Fruit fly (Drosophila melanogaster) whole organism, wandering third instar larva: ENCODE data around the gene Rpn12R.

Source experiments
- Abd-B ChIP-seq: fragments of >200 bp; optimal IDR thresholded peaks from 2 replicates; lab custom pipeline; 2017; ENCODE audit warnings: missing biosample characterization, missing genetic modification characterization
- CG32264 ChIP-seq: fragments of 200-800 bp; sonication (Bioruptor generic); optimal IDR thresholded peaks from 2 replicates; lab custom pipeline; 2016; ENCODE audit warnings: missing biosample characterization, missing genetic modification characterization
- CG9705 ChIP-seq: fragments of 200-800 bp; sonication (Bioruptor generic); optimal IDR thresholded peaks from 2 replicates; lab custom pipeline; 2018; ENCODE audit warnings: missing biosample characterization, mild to moderate bottlenecking, missing genetic modification characterization
- CrebA ChIP-seq: fragments of 200-800 bp; sonication (Bioruptor generic); optimal IDR thresholded peaks from 2 replicates; lab custom pipeline; 2016; ENCODE audit warnings: missing biosample characterization, mild to moderate bottlenecking, missing genetic modification characterization, borderline replicate concordance
- Dif ChIP-seq: fragments of 200-275, 200-300 bp; sonication (Bioruptor generic); optimal IDR thresholded peaks from 2 replicates; lab custom pipeline; 2018; ENCODE audit warnings: missing biosample characterization, missing genetic modification characterization; ENCODE audit not compliant: partially characterized antibody
- GATAd ChIP-seq: sonication (Bioruptor generic); optimal IDR thresholded peaks from 2 replicates; lab custom pipeline; 2016; ENCODE audit warnings: missing biosample characterization, missing genetic modification characterization
- HLH106 ChIP-seq: fragments of 200-800 bp; optimal IDR thresholded peaks from 3 replicates; lab custom pipeline; 2019; ENCODE audit warnings: missing biosample characterization, mild to moderate bottlenecking, missing genetic modification characterization, moderate library complexity
- Hnf4 ChIP-seq: fragments of 200-800 bp; sonication (Bioruptor generic); optimal IDR thresholded peaks from 2 replicates; lab custom pipeline; 2016; ENCODE audit warnings: missing biosample characterization, mild to moderate bottlenecking, missing genetic modification characterization
- Hr78 ChIP-seq: fragments of >200 bp; optimal IDR thresholded peaks from 2 replicates; lab custom pipeline; 2017; ENCODE audit warnings: missing biosample characterization, missing genetic modification characterization
- Hr83 ChIP-seq: fragments of 200-300 bp; sonication (Bioruptor generic); optimal IDR thresholded peaks from 2 replicates; lab custom pipeline; 2016; ENCODE audit warnings: missing biosample characterization, mild to moderate bottlenecking, missing genetic modification characterization, moderate library complexity; ENCODE audit not compliant: poor library complexity, severe bottlenecking
- Jra ChIP-seq: sonication (Bioruptor generic); optimal IDR thresholded peaks from 2 replicates; lab custom pipeline; 2016; ENCODE audit warnings: missing biosample characterization, missing genetic modification characterization
- Mio ChIP-seq: sonication (Bioruptor generic); optimal IDR thresholded peaks from 2 replicates; lab custom pipeline; 2016; ENCODE audit warnings: missing biosample characterization, missing genetic modification characterization
- Myc ChIP-seq: fragments of >200 bp; optimal IDR thresholded peaks from 2 replicates; lab custom pipeline; 2017
- OdsH ChIP-seq: fragments of 200-800 bp; sonication (Bioruptor generic); optimal IDR thresholded peaks from 2 replicates; lab custom pipeline; 2016; ENCODE audit warnings: missing biosample characterization, mild to moderate bottlenecking, missing genetic modification characterization
- Sp1 ChIP-seq: fragments of 200-800 bp; sonication (Bioruptor generic); optimal IDR thresholded peaks from 3 replicates; lab custom pipeline; 2019; ENCODE audit warnings: missing biosample characterization, mild to moderate bottlenecking, missing genetic modification characterization, moderate library complexity
- Vsx2 ChIP-seq: fragments of 200-300, 225-300 bp; sonication (Bioruptor generic); optimal IDR thresholded peaks from 2 replicates; lab custom pipeline; 2018; ENCODE audit warnings: missing biosample characterization, missing genetic modification characterization; ENCODE audit not compliant: partially characterized antibody
- br ChIP-seq: fragments of 200-800 bp; sonication (Bioruptor generic); optimal IDR thresholded peaks from 2 replicates; lab custom pipeline; 2016; ENCODE audit warnings: missing biosample characterization, missing genetic modification characterization
- dl ChIP-seq, 2 experiments: fragments of 175-275, 200-275 bp in 1 of 2; fragments of 200-275 bp in 1 of 2; sonication (Bioruptor generic); optimal IDR thresholded peaks; lab custom pipeline; 2018; ENCODE audit warnings: mild to moderate bottlenecking in 2 of 2, missing biosample characterization in 2 of 2, missing genetic modification characterization in 2 of 2, moderate library complexity in 2 of 2; ENCODE audit not compliant: partially characterized antibody in 2 of 2, insufficient read depth in 1 of 2
- dmrt93B ChIP-seq: fragments of 200-800 bp; sonication (Bioruptor generic); optimal IDR thresholded peaks from 2 replicates; lab custom pipeline; 2018; ENCODE audit warnings: missing biosample characterization, mild to moderate bottlenecking, missing genetic modification characterization
- foxo ChIP-seq, 2 experiments: fragments of 200-800 bp; sonication (Bioruptor generic); optimal IDR thresholded peaks; 2 replicates in 1 of 2; 3 replicates in 1 of 2; lab custom pipeline; 2016 to 2017; ENCODE audit warnings: missing biosample characterization in 2 of 2, missing genetic modification characterization in 2 of 2
- fru ChIP-seq: fragments of 200-800 bp; sonication (Bioruptor generic); optimal IDR thresholded peaks from 3 replicates; lab custom pipeline; 2016; ENCODE audit warnings: missing biosample characterization, mild to moderate bottlenecking, missing genetic modification characterization
- h ChIP-seq: fragments of 200-800 bp; sonication (Bioruptor generic); optimal IDR thresholded peaks from 3 replicates; lab custom pipeline; 2016; ENCODE audit warnings: missing biosample characterization, mild to moderate bottlenecking, missing genetic modification characterization
- pan ChIP-seq: fragments of >200 bp; optimal IDR thresholded peaks from 2 replicates; lab custom pipeline; 2017
- psq ChIP-seq: fragments of 200-800 bp; sonication (Bioruptor generic); optimal IDR thresholded peaks from 3 replicates; lab custom pipeline; 2017; ENCODE audit warnings: missing biosample characterization, mild to moderate bottlenecking, missing genetic modification characterization, moderate library complexity
- rgr ChIP-seq: fragments of 200-800 bp; sonication (Bioruptor generic); optimal IDR thresholded peaks from 3 replicates; lab custom pipeline; 2016; ENCODE audit warnings: missing biosample characterization, mild to moderate bottlenecking, missing genetic modification characterization
- sage ChIP-seq: fragments of 200-800 bp; sonication (Bioruptor generic); optimal IDR thresholded peaks from 2 replicates; lab custom pipeline; 2016; ENCODE audit warnings: missing biosample characterization, mild to moderate bottlenecking, missing genetic modification characterization
- sv ChIP-seq: fragments of 200-800 bp; sonication (Bioruptor generic); optimal IDR thresholded peaks from 3 replicates; lab custom pipeline; 2016; ENCODE audit warnings: missing biosample characterization, missing genetic modification characterization
- usp ChIP-seq: fragments of >200 bp; optimal IDR thresholded peaks from 2 replicates; lab custom pipeline; 2017; ENCODE audit warnings: missing biosample characterization, missing genetic modification characterization

The Rpn12R gene

DNA sequence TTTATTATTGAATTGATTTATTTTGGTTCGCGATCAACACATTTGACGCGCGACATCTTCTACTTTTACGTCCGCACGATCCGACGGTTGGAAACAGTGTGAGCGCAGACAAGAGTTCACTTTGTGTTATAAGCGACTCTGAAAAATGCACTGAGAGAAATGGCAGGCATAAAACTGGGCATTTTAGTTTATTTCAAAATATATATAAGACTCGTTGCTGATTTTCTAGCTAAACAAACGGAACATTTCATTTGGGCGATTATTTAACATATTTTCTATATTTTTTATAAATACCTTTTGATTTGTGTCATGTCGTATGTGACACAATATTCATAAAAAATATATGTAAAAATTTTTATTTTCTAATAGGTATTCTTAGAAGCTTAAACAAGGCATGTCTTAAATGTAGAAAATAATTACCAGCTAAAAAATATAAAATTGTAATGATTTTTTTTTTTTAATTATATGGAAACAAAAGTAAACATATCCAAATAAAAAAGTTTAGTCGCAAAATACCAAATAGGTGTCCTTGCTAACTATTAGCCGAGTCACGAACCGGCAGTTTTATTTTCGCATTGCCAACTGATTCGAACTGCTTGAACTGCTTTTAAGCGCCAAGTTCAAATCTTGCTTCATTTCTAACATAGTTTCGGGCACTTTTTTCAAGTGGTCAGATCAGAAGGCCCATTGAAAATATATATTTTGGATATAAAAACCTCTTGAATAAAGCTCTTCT is 28.2 kb downstream of the Rpn12R start, which contains the start of gene Reck (continued):
- TF ChIP-seq Myc (lab: Kevin White, UChicago) (peak; percentile 78), pan (lab: Kevin White, UChicago) (no peak), dmrt93B (no peak), fru (GFP tag; lab: Kevin White, UChicago) (peak; percentile 65), foxo (GFP tag; optimal IDR thresholded peaks at IDR 0.05; lab: Kevin White, UChicago) (peak in 1 of 2 experiments; percentile 74), CG9705 (GFP tag; lab: Kevin White, UChicago) (peak; percentile 26), br (GFP tag; lab: Kevin White, UChicago) (peak; percentile 44), CG32264 (GFP tag; lab: Kevin White, UChicago) (peak; percentile 12), GATAd (no peak), HLH106 (tag; lab: Kevin White, UChicago) (peak; percentile 55)

DNA sequence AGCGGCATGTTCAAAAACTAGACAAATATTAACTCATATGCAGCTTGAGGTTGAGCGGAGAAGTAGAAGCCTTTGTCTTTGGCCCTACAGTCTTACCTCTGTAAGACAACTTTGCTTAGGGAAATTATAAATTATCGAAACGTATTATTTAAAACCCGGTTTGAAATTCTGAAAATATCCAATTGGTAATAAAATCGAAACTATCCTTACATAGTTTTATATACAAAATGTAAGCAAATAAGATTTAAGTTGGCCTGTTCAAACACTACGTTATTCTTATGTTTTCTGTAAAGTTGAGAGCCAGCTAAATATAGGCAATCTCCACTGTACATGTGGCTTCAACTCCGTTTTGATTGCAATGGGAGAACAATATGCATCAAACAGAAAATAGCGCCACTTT is 29.1 kb downstream of the Rpn12R start:
- TF ChIP-seq HLH106 (tag; lab: Kevin White, UChicago) (peak; percentile 30), fru (GFP tag; lab: Kevin White, UChicago) (no peak), usp (no peak), foxo (GFP tag; optimal IDR thresholded peaks at IDR 0.05; lab: Kevin White, UChicago) (peak in 1 of 2 experiments; percentile 23)

DNA sequence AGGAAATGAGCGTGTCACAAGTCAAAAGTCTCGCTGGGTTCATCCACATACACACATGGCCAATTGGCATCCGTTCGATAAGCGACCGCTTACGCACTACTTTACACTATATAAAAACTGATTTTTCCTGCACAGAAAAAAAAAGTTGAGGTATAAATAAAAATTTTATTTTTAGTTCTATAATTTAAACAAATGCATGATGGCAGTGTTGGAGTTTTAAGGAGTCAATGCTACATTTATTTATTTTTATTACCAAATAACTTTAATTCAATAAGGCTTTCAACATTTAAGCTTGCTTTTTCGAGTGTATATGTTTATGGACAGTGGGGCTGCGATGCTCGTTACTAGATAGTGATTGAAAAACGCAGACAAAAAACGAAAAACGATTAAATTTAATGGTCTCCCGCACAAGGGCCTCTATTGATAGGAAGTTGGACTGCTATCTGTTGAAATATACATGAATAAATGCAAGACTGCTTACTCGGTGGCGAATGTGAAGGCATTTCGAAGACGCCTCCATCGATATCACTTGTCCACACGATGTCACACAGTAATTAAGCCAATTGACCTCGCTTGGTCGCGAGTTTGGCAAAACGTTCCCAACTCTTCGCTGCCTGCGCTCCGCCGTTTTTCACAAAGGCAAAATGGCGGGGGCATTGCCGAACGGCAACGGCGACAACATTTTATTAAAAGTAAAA is 30.6 kb downstream of the Rpn12R start:
- TF ChIP-seq sage (no peak), rgr (peak; percentile 43), fru (GFP tag; lab: Kevin White, UChicago) (peak; percentile 24), HLH106 (tag; lab: Kevin White, UChicago) (peak; percentile 29), Abd-B (GFP tag; lab: Kevin White, UChicago) (no peak), Sp1 (GFP tag; lab: Kevin White, UChicago) (peak; percentile 29), br (GFP tag; lab: Kevin White, UChicago) (peak; percentile 21), foxo (GFP tag; optimal IDR thresholded peaks at IDR 0.05; lab: Kevin White, UChicago) (peak in 1 of 2 experiments; percentile 50), h (GFP tag; lab: Kevin White, UChicago) (peak; percentile 9), sv (GFP tag; lab: Kevin White, UChicago) (peak; percentile 0), Hnf4 (GFP tag; lab: Kevin White, UChicago) (peak; percentile 5), psq (GFP tag; lab: Kevin White, UChicago) (peak; percentile 24), Jra (no peak)

DNA sequence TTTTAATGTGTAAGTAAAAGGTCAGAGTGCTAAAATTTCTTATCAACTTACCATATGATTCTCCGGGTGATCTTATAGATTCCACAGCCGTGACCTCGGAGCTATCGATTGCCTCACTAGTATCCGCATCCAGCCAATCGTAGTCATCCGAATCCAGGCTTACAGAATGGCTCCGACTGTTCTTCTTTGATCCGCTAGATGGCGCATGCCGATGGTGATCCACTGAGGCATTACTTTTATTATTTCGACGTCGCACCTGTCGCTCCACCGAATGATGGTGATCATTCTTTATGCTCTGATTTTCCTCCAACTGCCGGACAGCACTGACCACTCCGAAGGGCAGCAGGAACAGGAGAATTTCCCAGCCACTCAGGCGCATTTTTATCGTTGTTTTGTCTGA is 31.2 kb downstream of the Rpn12R start:
- TF ChIP-seq fru (GFP tag; lab: Kevin White, UChicago): no peak
- TF ChIP-seq CG32264 (GFP tag; lab: Kevin White, UChicago): no peak
- TF ChIP-seq Myc (lab: Kevin White, UChicago): no peak
- TF ChIP-seq rgr: no peak
- TF ChIP-seq Jra: no peak
- TF ChIP-seq Abd-B (GFP tag; lab: Kevin White, UChicago): no peak
- TF ChIP-seq psq (GFP tag; lab: Kevin White, UChicago): no peak
- TF ChIP-seq OdsH (GFP tag; lab: Kevin White, UChicago): no peak
- no peak for TF ChIP-seq sage
- TF ChIP-seq Hnf4 (GFP tag; lab: Kevin White, UChicago): no peak

DNA sequence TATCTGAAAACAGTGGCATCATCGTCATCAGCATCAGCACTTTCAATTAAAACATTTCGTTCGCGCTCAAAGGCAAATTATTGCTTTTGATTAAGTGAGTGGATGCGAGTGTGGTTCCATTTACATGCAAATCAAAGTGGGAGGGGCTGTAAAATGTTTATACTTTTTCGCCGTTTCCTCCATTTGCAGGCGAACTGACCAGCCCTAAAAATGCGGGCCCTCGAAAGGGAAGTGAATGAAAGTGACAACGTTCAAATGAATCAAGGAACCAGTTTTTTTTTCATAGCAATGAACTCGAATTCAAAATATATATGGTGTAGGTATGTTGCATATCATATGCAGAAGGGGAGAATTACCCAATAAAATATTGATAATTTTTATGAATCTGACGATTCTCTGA is 31.8 kb downstream of the Rpn12R start:
- TF ChIP-seq br (GFP tag; lab: Kevin White, UChicago) (no peak), rgr (no peak), Sp1 (GFP tag; lab: Kevin White, UChicago) (no peak), Vsx2 (no peak), Jra (no peak), dl (GFP tag; optimal IDR thresholded peaks at IDR 0.05; lab: Kevin White, UChicago; ENCODE audit: insufficient read depth in 1 of 2, partially characterized antibody in 2 of 2) (no peak), Mio (GFP tag; lab: Kevin White, UChicago) (no peak), Hr78 (GFP tag; lab: Kevin White, UChicago) (no peak), Hnf4 (GFP tag; lab: Kevin White, UChicago) (no peak), Abd-B (GFP tag; lab: Kevin White, UChicago) (no peak), Hr83 (GFP tag; lab: Kevin White, UChicago) (no peak), Dif (GFP tag; lab: Kevin White, UChicago) (no peak), h (GFP tag; lab: Kevin White, UChicago) (no peak), CrebA (no peak), sage (no peak)
